Fruit fly (Drosophila melanogaster): Measurements from ENCODE around the gene mRpL24.

dm6 chr2L:4979138-4979537 lies 34.0 kb upstream of the mRpL24 start, which contains the start of gene CG8891:
- TF ChIP-seq psq (optimal IDR thresholded peaks at IDR 0.05) (no peak), usp (GFP tag; optimal IDR thresholded peaks at IDR 0.05) (no peak), CG8478 (optimal IDR thresholded peaks at IDR 0.05) (no peak), Dll (optimal IDR thresholded peaks at IDR 0.05) (no peak), pan (optimal IDR thresholded peaks at IDR 0.05) (no peak), EcR (GFP tag; optimal IDR thresholded peaks at IDR 0.05) (no peak)

Measured in whole organism.